Worm (Caenorhabditis elegans) whole organism, L1 larva: ENCODE results near the gene fmo-2.
"Not testable (repeated sequence)": the region's sequence is repeated elsewhere in the genome, so short reads cannot be mapped to it uniquely, and the experiment has no call there.

Experiments used
- C16A3.4 ChIP-seq: fragments of 150-350 bp; optimal IDR thresholded peaks from 2 replicates; lab custom pipeline; 2014; ENCODE audit warnings: missing biosample characterization, missing genetic modification characterization
- C34B4.2 ChIP-seq: sonication (generic microtip); optimal IDR thresholded peaks from 2 replicates; lab custom pipeline; 2017; ENCODE audit warnings: mild to moderate bottlenecking, missing genetic modification characterization, missing compliant biosample characterization
- F16B12.6 ChIP-seq: fragments of 150-350 bp; optimal IDR thresholded peaks from 2 replicates; lab custom pipeline; 2014; ENCODE audit warnings: missing biosample characterization, missing genetic modification characterization
- Y116A8C.19 ChIP-seq: sonication (generic microtip); optimal IDR thresholded peaks from 2 replicates; lab custom pipeline; 2016; ENCODE audit warnings: missing compliant biosample characterization, missing genetic modification characterization, borderline replicate concordance
- ceh-82 ChIP-seq, 3 experiments: fragments of 150-350 bp in 1 of 3; sonication (generic microtip) in 2 of 3; optimal IDR thresholded peaks; 2 replicates each; lab custom pipeline; 2014 to 2017; ENCODE audit warnings: missing biosample characterization in 3 of 3, missing genetic modification characterization in 3 of 3
- dpl-1 ChIP-seq, 3 experiments: fragments of 150-350 bp in 2 of 3; sonication (generic microtip) in 1 of 3; optimal IDR thresholded peaks; 2 replicates each; lab custom pipeline; 2014 to 2017; ENCODE audit warnings: missing biosample characterization in 3 of 3, missing genetic modification characterization in 3 of 3, missing genetic modification reagents in 3 of 3
- elt-3 ChIP-seq, 6 experiments: fragments of 150-350 bp in 1 of 6; sonication (generic microtip); optimal IDR thresholded peaks; 2 replicates each; lab custom pipeline; 2017 to 2018; ENCODE audit warnings: missing biosample characterization in 6 of 6, missing genetic modification characterization in 6 of 6, inconsistent platforms in 1 of 6
- fkh-4 ChIP-seq: sonication (generic microtip); optimal IDR thresholded peaks from 2 replicates; lab custom pipeline; 2016; ENCODE audit warnings: missing compliant biosample characterization, missing genetic modification characterization, borderline replicate concordance
- fkh-8 ChIP-seq: sonication (generic microtip); optimal IDR thresholded peaks from 2 replicates; lab custom pipeline; 2016; ENCODE audit warnings: mild to moderate bottlenecking, missing genetic modification characterization, missing compliant biosample characterization
- hlh-17 ChIP-seq: fragments of 200-800 bp; sonication (Bioruptor generic); optimal IDR thresholded peaks from 2 replicates; lab custom pipeline; 2018; ENCODE audit warnings: missing genetic modification characterization, mild to moderate bottlenecking, missing compliant biosample characterization, moderate library complexity, borderline replicate concordance
- hlh-4 ChIP-seq: sonication (generic microtip); optimal IDR thresholded peaks from 2 replicates; lab custom pipeline; 2016; ENCODE audit warnings: mild to moderate bottlenecking, missing genetic modification characterization, missing compliant biosample characterization
- isw-1 ChIP-seq: fragments of 200-800 bp; sonication (Bioruptor generic); IDR thresholded peaks from 2 replicates; pipeline ENCODE4 v1.3.6; 2022; ENCODE audit warnings: missing genetic modification characterization, missing compliant biosample characterization
- lin-14 ChIP-seq: fragments of 200-800 bp; sonication (Bioruptor generic); optimal IDR thresholded peaks from 2 replicates; lab custom pipeline; 2018; ENCODE audit warnings: mild to moderate bottlenecking, missing genetic modification characterization, moderate library complexity, missing compliant biosample characterization
- lsy-2 ChIP-seq, 2 experiments: fragments of 150-350 bp; optimal IDR thresholded peaks; 2 replicates each; lab custom pipeline; 2014; ENCODE audit warnings: missing biosample characterization in 2 of 2, missing genetic modification characterization in 2 of 2
- mep-1 ChIP-seq: fragments of 150-350 bp; optimal IDR thresholded peaks from 2 replicates; lab custom pipeline; 2014; ENCODE audit warnings: missing biosample characterization, missing genetic modification characterization
- nhr-11 ChIP-seq: fragments of 150-350 bp; optimal IDR thresholded peaks from 2 replicates; lab custom pipeline; 2014; ENCODE audit warnings: missing biosample characterization, missing genetic modification characterization
- nhr-19 ChIP-seq: fragments of 200-800 bp; sonication (Bioruptor generic); conservative IDR thresholded peaks from 2 replicates; pipeline ENCODE4 v1.3.6; 2022; ENCODE audit warnings: missing genetic modification characterization, missing compliant biosample characterization
- nhr-20 ChIP-seq: sonication (generic microtip); optimal IDR thresholded peaks from 2 replicates; lab custom pipeline; 2016; ENCODE audit warnings: mild to moderate bottlenecking, missing genetic modification characterization, missing compliant biosample characterization
- nhr-237 ChIP-seq: fragments of 150-350 bp; optimal IDR thresholded peaks from 2 replicates; lab custom pipeline; 2014; ENCODE audit warnings: missing biosample characterization, missing genetic modification characterization
- nhr-28 ChIP-seq: fragments of 150-350 bp; optimal IDR thresholded peaks from 2 replicates; lab custom pipeline; 2014; ENCODE audit warnings: missing biosample characterization, missing genetic modification characterization
- nhr-47 ChIP-seq: sonication (generic microtip); optimal IDR thresholded peaks from 2 replicates; lab custom pipeline; 2016; ENCODE audit warnings: mild to moderate bottlenecking, missing genetic modification characterization, moderate library complexity, missing compliant biosample characterization
- nhr-71 ChIP-seq: sonication (generic microtip); optimal IDR thresholded peaks from 2 replicates; lab custom pipeline; 2016; ENCODE audit warnings: mild to moderate bottlenecking, missing genetic modification characterization, moderate library complexity, missing compliant biosample characterization
- nhr-77 ChIP-seq: fragments of 150-350 bp; optimal IDR thresholded peaks from 2 replicates; lab custom pipeline; 2014; ENCODE audit warnings: missing biosample characterization, missing genetic modification characterization
- sox-4 ChIP-seq: sonication (generic microtip); optimal IDR thresholded peaks from 2 replicates; lab custom pipeline; 2016; ENCODE audit warnings: missing genetic modification characterization, missing compliant biosample characterization
- swsn-7 ChIP-seq: sonication (generic microtip); optimal IDR thresholded peaks from 2 replicates; lab custom pipeline; 2016; ENCODE audit warnings: missing genetic modification characterization, missing compliant biosample characterization
- unc-30 ChIP-seq: sonication (generic microtip); optimal IDR thresholded peaks from 2 replicates; lab custom pipeline; 2017; ENCODE audit warnings: missing biosample characterization, missing genetic modification characterization
- unc-62 ChIP-seq: fragments of 150-350 bp; optimal IDR thresholded peaks from 2 replicates; lab custom pipeline; 2014; ENCODE audit warnings: missing biosample characterization, missing genetic modification reagents, missing genetic modification characterization
- xbp-1 ChIP-seq: sonication (generic microtip); optimal IDR thresholded peaks from 2 replicates; lab custom pipeline; 2016; ENCODE audit warnings: missing genetic modification characterization, missing compliant biosample characterization
- ztf-4 ChIP-seq: fragments of 150-350 bp; optimal IDR thresholded peaks from 2 replicates; lab custom pipeline; 2014; ENCODE audit warnings: missing biosample characterization, missing genetic modification characterization

fmo-2 gene

ce11 chrIV:10680379-10680778 lies 1.9 kb upstream of the fmo-2 start, which contains the start of gene K08C7.4:
K08C7.4 (minus strand) TSS chrIV:10680479.
- TF ChIP-seq fkh-4 (tag; lab: Kevin White, UChicago) (no peak), elt-3 (tag; optimal IDR thresholded peaks at IDR 0.05; lab: Kevin White, UChicago) (no peak), unc-30 (tag; lab: Kevin White, UChicago) (no peak), F16B12.6 (tag; lab: Kevin White, UChicago) (no peak), nhr-11 (no peak), ztf-4 (tag; lab: Kevin White, UChicago) (no peak), lsy-2 (tag; optimal IDR thresholded peaks at IDR 0.05; lab: Kevin White, UChicago) (no peak), hlh-4 (tag; lab: Kevin White, UChicago) (no peak), nhr-237 (no peak), nhr-20 (no peak), swsn-7 (tag; lab: Kevin White, UChicago) (no peak), C16A3.4 (no peak), ceh-82 (tag; optimal IDR thresholded peaks at IDR 0.05; lab: Kevin White, UChicago) (no peak)
- TF ChIP-seq, all 84 proteins: peak for 0

ce11 chrIV:10685758-10686157 lies 3.4 kb downstream of the fmo-2 start, which contains the start of the genes K08C7.6 and R102.1:
K08C7.6 (minus strand) TSS chrIV:10685858.
R102.1 (plus strand) TSS chrIV:10686048.
- TF ChIP-seq lin-14 (GFP tag; lab: Kevin White, UChicago) (peak; percentile 64), mep-1 (tag; lab: Kevin White, UChicago) (no peak)
- TF ChIP-seq, all 84 proteins: peak for 1

DNA sequence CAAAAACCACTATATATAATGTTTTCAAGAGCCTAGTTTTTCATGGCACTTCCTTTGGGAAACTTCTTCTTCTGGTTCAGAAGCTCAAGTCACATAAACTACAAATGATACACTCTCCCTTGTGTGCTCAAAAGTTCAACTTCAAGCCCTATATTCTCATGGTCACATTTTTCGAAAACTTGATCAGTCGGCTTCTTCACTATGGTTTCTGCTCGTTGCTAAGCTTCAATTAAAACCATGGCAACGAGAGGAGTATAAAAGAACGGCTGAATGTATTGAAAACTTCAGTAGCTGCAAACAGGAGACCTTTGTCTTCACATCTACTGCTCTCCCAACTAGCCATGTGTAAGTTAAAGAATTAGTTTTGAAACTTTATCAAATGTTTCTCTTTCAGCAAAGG lies 5.0 kb downstream of the fmo-2 start, which contains the start of gene R102.2:
Gene R102.2, plus strand, starts transcription at position 301 of the 400 bp plus-strand sequence.
- not testable (repeated sequence) for TF ChIP-seq isw-1; hlh-17 (GFP tag; lab: Kevin White, UChicago); nhr-77 (tag; lab: Kevin White, UChicago)

- TF ChIP-seq fkh-8 (tag; lab: Kevin White, UChicago), result peak; percentile 73
- TF ChIP-seq nhr-71 (tag; lab: Kevin White, UChicago), result peak; percentile 59
- no peak for TF ChIP-seq xbp-1
- peak; percentile 41 for TF ChIP-seq nhr-47 (tag; lab: Kevin White, UChicago)
- TF ChIP-seq lin-14 (GFP tag; lab: Kevin White, UChicago), result no peak
- TF ChIP-seq Y116A8C.19 (tag; lab: Kevin White, UChicago), result no peak
- peak; percentile 22 for TF ChIP-seq sox-4 (tag; lab: Kevin White, UChicago)
Observed at ce11 chrIV:10688972-10689567, 6.7 kb downstream of the fmo-2 start, which contains the start of gene R102.3. R102.3 (plus strand) TSS chrIV:10689517.

ce11 chrIV:10690139-10690538 lies 7.8 kb downstream of the fmo-2 start, which contains the start of gene R102.8:
R102.8 (minus strand) TSS chrIV:10690239.
- TF ChIP-seq nhr-19, result no peak
- no peak for TF ChIP-seq unc-62 (GFP tag; lab: Kevin White, UChicago)
- no peak for TF ChIP-seq dpl-1 (GFP tag; optimal IDR thresholded peaks at IDR 0.05; lab: Kevin White, UChicago)
- no peak for TF ChIP-seq unc-30 (tag; lab: Kevin White, UChicago)
- TF ChIP-seq C34B4.2 (tag; lab: Kevin White, UChicago), result no peak

DNA sequence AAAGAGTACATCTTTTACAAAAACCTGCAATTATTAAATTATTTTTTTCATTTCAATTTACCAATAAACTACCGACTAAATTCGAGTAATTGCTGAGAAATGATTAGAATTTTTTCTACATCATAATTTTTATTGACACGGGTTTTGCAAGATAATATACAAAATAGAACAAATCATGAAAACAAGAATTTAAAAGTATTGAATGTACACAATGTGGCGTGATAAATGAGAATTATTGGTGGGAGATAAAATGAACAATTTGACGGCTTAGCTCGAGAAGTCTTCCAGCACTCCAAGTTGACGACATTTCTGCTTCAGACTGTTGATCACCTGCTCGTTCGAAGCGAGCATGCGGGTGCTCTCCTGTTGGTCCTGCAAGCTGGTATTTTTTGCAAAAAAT lies 12.9 kb downstream of the fmo-2 start, which contains the start of gene R102.4:
Gene R102.4, minus strand, starts transcription at position 101 of the 400 bp plus-strand sequence.
- no peak for TF ChIP-seq nhr-28 (tag; lab: Kevin White, UChicago)
